Worm (Caenorhabditis elegans) whole organism, young adult: ENCODE measurements around the gene nmy-3.

Experiments used
- B0336.3 ChIP-seq: fragments of 200-800 bp; sonication (Bioruptor generic); IDR thresholded peaks from 2 replicates; pipeline ENCODE4 v1.3.6; 2022; ENCODE audit warnings: missing genetic modification characterization, missing compliant biosample characterization
- D2030.7 ChIP-seq: fragments of 200-800 bp; sonication (Bioruptor generic); IDR thresholded peaks from 2 replicates; pipeline ENCODE4 v1.3.6; 2022; ENCODE audit warnings: missing genetic modification reagents, missing genetic modification characterization, missing compliant biosample characterization
- F52B5.7 ChIP-seq: sonication (generic microtip); optimal IDR thresholded peaks from 2 replicates; lab custom pipeline; 2016; ENCODE audit warnings: mild to moderate bottlenecking, missing genetic modification characterization, missing compliant biosample characterization
- Y53G8AR.9 ChIP-seq: fragments of 200-800 bp; sonication (Bioruptor generic); conservative IDR thresholded peaks from 2 replicates; pipeline ENCODE4 v1.3.6; 2022; ENCODE audit warnings: missing genetic modification reagents, missing genetic modification characterization, missing compliant biosample characterization
- Y79H2A.3 ChIP-seq: fragments of 200-800 bp; sonication (Bioruptor generic); conservative IDR thresholded peaks from 2 replicates; pipeline ENCODE4 v1.3.6; 2022; ENCODE audit warnings: missing genetic modification reagents, missing genetic modification characterization, missing compliant biosample characterization
- Y95B8A.8 ChIP-seq: fragments of 200-800 bp; sonication (Bioruptor generic); IDR thresholded peaks from 2 replicates; pipeline ENCODE4 v1.3.6; 2022; ENCODE audit warnings: missing genetic modification reagents, missing genetic modification characterization, missing compliant biosample characterization
- akir-1 ChIP-seq: fragments of 200-800 bp; sonication (Bioruptor generic); optimal IDR thresholded peaks from 2 replicates; lab custom pipeline; 2018; ENCODE audit warnings: mild to moderate bottlenecking, missing genetic modification characterization, moderate library complexity, missing compliant biosample characterization
- ama-1 ChIP-seq, 3 experiments: fragments of 150-350 bp in 1 of 3; sonication (generic microtip) in 2 of 3; optimal IDR thresholded peaks; 2 replicates each; lab custom pipeline; 2014 to 2018; ENCODE audit warnings: missing biosample characterization in 2 of 3, missing genetic modification characterization in 2 of 3, missing genetic modification reagents in 2 of 3
- attf-5 ChIP-seq: fragments of 200-800 bp; sonication (Bioruptor generic); optimal IDR thresholded peaks from 2 replicates; lab custom pipeline; 2018; ENCODE audit warnings: mild to moderate bottlenecking, missing genetic modification characterization, missing compliant biosample characterization
- bed-1 ChIP-seq: fragments of 200-800 bp; sonication (Bioruptor generic); IDR thresholded peaks from 2 replicates; pipeline ENCODE4 v1.3.6; 2022; ENCODE audit warnings: missing genetic modification reagents, missing genetic modification characterization, missing compliant biosample characterization
- cebp-1 ChIP-seq, 2 experiments: fragments of 200-800 bp in 1 of 2; sonication (Bioruptor generic) in 1 of 2; sonication (generic microtip) in 1 of 2; IDR thresholded peaks in 1 of 2; optimal IDR thresholded peaks in 1 of 2; 2 replicates each; pipeline versions ENCODE4 v1.3.6 to Lab custom; 2017 to 2022; ENCODE audit warnings: missing compliant biosample characterization in 2 of 2, missing genetic modification characterization in 2 of 2, mild to moderate bottlenecking in 1 of 2, missing genetic modification reagents in 1 of 2, moderate library complexity in 1 of 2
- ceh-100 ChIP-seq: fragments of 200-800 bp; sonication (Bioruptor generic); IDR thresholded peaks from 2 replicates; pipeline ENCODE4 v1.3.6; 2022; ENCODE audit warnings: missing genetic modification reagents, missing genetic modification characterization, missing compliant biosample characterization
- ceh-79 ChIP-seq: sonication (generic microtip); optimal IDR thresholded peaks from 2 replicates; lab custom pipeline; 2017; ENCODE audit warnings: mild to moderate bottlenecking, missing genetic modification characterization, missing compliant biosample characterization
- dox-1 ChIP-seq: fragments of 200-800 bp; sonication (Bioruptor generic); IDR thresholded peaks from 2 replicates; pipeline ENCODE4 v1.3.6; 2022; ENCODE audit warnings: missing genetic modification reagents, missing genetic modification characterization, missing compliant biosample characterization
- ekl-4 ChIP-seq: fragments of 200-800 bp; sonication (Bioruptor generic); IDR thresholded peaks from 2 replicates; pipeline ENCODE4 v1.3.6; 2022; ENCODE audit warnings: missing genetic modification reagents, missing genetic modification characterization, missing compliant biosample characterization
- him-1 ChIP-seq: sonication (generic microtip); optimal IDR thresholded peaks from 2 replicates; lab custom pipeline; 2016; ENCODE audit warnings: missing genotype, missing genetic modification reagents, missing genetic modification characterization, missing compliant biosample characterization
- hrde-1 ChIP-seq: sonication (generic microtip); optimal IDR thresholded peaks from 2 replicates; lab custom pipeline; 2016; ENCODE audit warnings: missing genetic modification characterization, mild to moderate bottlenecking, missing compliant biosample characterization, moderate library complexity, missing genotype, missing genetic modification reagents, borderline replicate concordance
- let-526 ChIP-seq: fragments of 200-800 bp; sonication (Bioruptor generic); IDR thresholded peaks from 2 replicates; pipeline ENCODE4 v1.3.6; 2022; ENCODE audit warnings: missing genetic modification reagents, missing genetic modification characterization, missing compliant biosample characterization
- let-607 ChIP-seq, 2 experiments: fragments of 200-800 bp in 1 of 2; sonication (Bioruptor generic) in 1 of 2; sonication (generic microtip) in 1 of 2; optimal IDR thresholded peaks; 2 replicates each; lab custom pipeline; 2016 to 2018; ENCODE audit warnings: mild to moderate bottlenecking in 2 of 2, missing compliant biosample characterization in 2 of 2, missing genetic modification characterization in 2 of 2, moderate library complexity in 2 of 2, missing genotype in 1 of 2
- lin-26 ChIP-seq: fragments of 200-800 bp; sonication (Bioruptor generic); IDR thresholded peaks from 2 replicates; pipeline ENCODE4 v1.3.6; 2022; ENCODE audit warnings: missing genetic modification reagents, missing genetic modification characterization, missing compliant biosample characterization
- lin-35 ChIP-seq, 3 experiments: fragments of 150-350 bp in 2 of 3; sonication (generic microtip) in 1 of 3; optimal IDR thresholded peaks; 2 replicates each; lab custom pipeline; 2014 to 2018; ENCODE audit warnings: missing biosample characterization in 3 of 3, missing genetic modification characterization in 3 of 3, missing genetic modification reagents in 3 of 3
- lin-54 ChIP-seq: fragments of 200-800 bp; sonication (Bioruptor generic); optimal IDR thresholded peaks from 2 replicates; lab custom pipeline; 2018; ENCODE audit warnings: mild to moderate bottlenecking, missing genetic modification characterization, missing compliant biosample characterization
- lsl-1 ChIP-seq: fragments of 200-800 bp; sonication (Bioruptor generic); optimal IDR thresholded peaks from 2 replicates; lab custom pipeline; 2018; ENCODE audit warnings: mild to moderate bottlenecking, missing genetic modification characterization, moderate library complexity, missing compliant biosample characterization
- madf-10 ChIP-seq: sonication (generic microtip); optimal IDR thresholded peaks from 2 replicates; lab custom pipeline; 2016; ENCODE audit warnings: mild to moderate bottlenecking, missing genetic modification characterization, missing compliant biosample characterization
- madf-6 ChIP-seq: fragments of 200-800 bp; sonication (Bioruptor generic); IDR thresholded peaks from 2 replicates; pipeline ENCODE4 v1.3.6; 2022; ENCODE audit warnings: missing genetic modification reagents, missing genetic modification characterization, missing compliant biosample characterization
- mcd-1 ChIP-seq: fragments of 200-800 bp; sonication (Bioruptor generic); IDR thresholded peaks from 2 replicates; pipeline ENCODE4 v1.3.6; 2022; ENCODE audit warnings: missing genetic modification reagents, missing genetic modification characterization, missing compliant biosample characterization
- nhr-80 ChIP-seq: sonication (generic microtip); optimal IDR thresholded peaks from 2 replicates; lab custom pipeline; 2016; ENCODE audit warnings: missing genetic modification characterization, missing compliant biosample characterization
- snpc-1.1 ChIP-seq: sonication (generic microtip); optimal IDR thresholded peaks from 2 replicates; lab custom pipeline; 2017; ENCODE audit warnings: missing genetic modification characterization, mild to moderate bottlenecking, missing compliant biosample characterization, antibody characterized with exemption, moderate library complexity, missing genotype, missing genetic modification reagents; ENCODE audit not compliant: insufficient read depth
- sptf-2 ChIP-seq: fragments of 200-800 bp; sonication (Bioruptor generic); optimal IDR thresholded peaks from 2 replicates; lab custom pipeline; 2018; ENCODE audit warnings: mild to moderate bottlenecking, missing genetic modification characterization, missing compliant biosample characterization
- ztf-18 ChIP-seq: sonication (generic microtip); optimal IDR thresholded peaks from 2 replicates; lab custom pipeline; 2016; ENCODE audit warnings: missing genotype, mild to moderate bottlenecking, missing genetic modification characterization, missing compliant biosample characterization
- ztf-28 ChIP-seq: fragments of 200-800 bp; sonication (Bioruptor generic); IDR thresholded peaks from 2 replicates; pipeline ENCODE4 v1.3.6; 2022; ENCODE audit warnings: missing genetic modification reagents, missing genetic modification characterization, missing compliant biosample characterization

nmy-3 gene

DNA sequence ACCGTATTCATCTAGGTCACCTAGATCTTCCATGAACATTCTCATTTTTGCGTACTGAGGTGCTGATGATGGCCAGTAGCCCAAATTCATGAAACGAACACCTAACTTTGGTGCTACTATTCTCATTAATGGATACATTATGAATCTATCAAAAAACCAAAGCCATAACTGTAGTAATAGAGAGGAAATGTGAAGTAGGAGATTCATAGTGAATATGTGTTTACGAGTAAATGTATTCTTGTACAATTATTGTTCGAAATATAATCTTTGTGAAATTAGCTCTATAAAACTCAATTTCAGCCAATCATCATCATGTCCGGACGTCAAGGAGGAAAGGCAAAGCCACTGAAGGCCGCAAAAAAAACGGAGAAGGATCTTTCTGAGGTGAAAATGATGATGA is 44.8 kb downstream of the nmy-3 start, which contains the start of the genes F49C12.11 and nemt-1:
Gene F49C12.11, plus strand, starts transcription at position 301 of the 400 bp plus-strand sequence.
Gene nemt-1, minus strand, starts transcription at position 360 of the 400 bp plus-strand sequence.
- TF ChIP-seq lin-35 (GFP tag; optimal IDR thresholded peaks at IDR 0.05; lab: Kevin White, UChicago), result peak in 1 of 3 experiments; percentile 22
- no peak for TF ChIP-seq ceh-79 (tag; lab: Kevin White, UChicago)
- TF ChIP-seq Y95B8A.8 (GFP tag; lab: Robert Waterston, UW), result no peak
- no peak for TF ChIP-seq B0336.3 (GFP tag; lab: Robert Waterston, UW)

DNA sequence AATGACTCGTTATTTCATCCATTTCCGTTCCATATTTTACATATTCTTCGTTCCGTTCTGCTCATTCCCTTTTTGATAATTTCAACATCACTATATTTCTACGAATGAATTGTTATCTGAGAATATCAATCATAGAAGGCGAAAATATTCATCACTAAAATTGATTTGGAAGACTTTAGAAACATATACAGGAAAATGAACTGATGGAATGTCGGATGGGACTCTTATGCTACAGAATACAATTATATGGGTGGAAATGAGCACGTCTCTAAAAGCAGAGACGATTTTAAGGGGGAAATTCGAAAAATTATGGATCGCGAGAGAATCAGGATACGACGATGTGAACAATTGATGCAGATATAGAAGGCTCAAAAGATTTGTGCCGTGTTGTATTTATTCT is 45.7 kb downstream of the nmy-3 start:
- TF ChIP-seq B0336.3 (GFP tag; lab: Robert Waterston, UW) (peak; percentile 36; the same call in 1 of the 2 replicates), let-526 (GFP tag; lab: Robert Waterston, UW) (peak; percentile 57; the same call in 1 of the 2 replicates), sptf-2 (GFP tag; lab: Kevin White, UChicago) (no peak), lin-26 (GFP tag; lab: Robert Waterston, UW) (peak; percentile 58; the same call in 1 of the 2 replicates), lin-54 (no peak), madf-10 (tag; lab: Kevin White, UChicago) (no peak), snpc-1.1 (peak; percentile 64), hrde-1 (tag; lab: Kevin White, UChicago) (peak; percentile 81), let-607 (tag; optimal IDR thresholded peaks at IDR 0.05; lab: Kevin White, UChicago) (peak in 1 of 2 experiments; percentile 13), madf-6 (GFP tag; lab: Robert Waterston, UW) (no peak), him-1 (tag; lab: Kevin White, UChicago) (peak; percentile 48), akir-1 (GFP tag; lab: Kevin White, UChicago) (no peak), cebp-1 (GFP tag; IDR thresholded peaks at IDR 0.05; lab: Robert Waterston, UW) (no peak), cebp-1 (tag; optimal IDR thresholded peaks at IDR 0.05; lab: Kevin White, UChicago) (peak; percentile 14), Y53G8AR.9 (GFP tag; lab: Robert Waterston, UW) (0 out of 2 replicates have a peak, but pooled peaks have one; percentile 45), bed-1 (0 out of 2 replicates have a peak, but pooled peaks have one; percentile 37), ama-1 (optimal IDR thresholded peaks at IDR 0.05; lab: Kevin White, UChicago) (no peak), ama-1 (GFP tag; optimal IDR thresholded peaks at IDR 0.05; lab: Kevin White, UChicago) (peak in 1 of 2 experiments; percentile 42), F52B5.7 (peak; percentile 70)

DNA sequence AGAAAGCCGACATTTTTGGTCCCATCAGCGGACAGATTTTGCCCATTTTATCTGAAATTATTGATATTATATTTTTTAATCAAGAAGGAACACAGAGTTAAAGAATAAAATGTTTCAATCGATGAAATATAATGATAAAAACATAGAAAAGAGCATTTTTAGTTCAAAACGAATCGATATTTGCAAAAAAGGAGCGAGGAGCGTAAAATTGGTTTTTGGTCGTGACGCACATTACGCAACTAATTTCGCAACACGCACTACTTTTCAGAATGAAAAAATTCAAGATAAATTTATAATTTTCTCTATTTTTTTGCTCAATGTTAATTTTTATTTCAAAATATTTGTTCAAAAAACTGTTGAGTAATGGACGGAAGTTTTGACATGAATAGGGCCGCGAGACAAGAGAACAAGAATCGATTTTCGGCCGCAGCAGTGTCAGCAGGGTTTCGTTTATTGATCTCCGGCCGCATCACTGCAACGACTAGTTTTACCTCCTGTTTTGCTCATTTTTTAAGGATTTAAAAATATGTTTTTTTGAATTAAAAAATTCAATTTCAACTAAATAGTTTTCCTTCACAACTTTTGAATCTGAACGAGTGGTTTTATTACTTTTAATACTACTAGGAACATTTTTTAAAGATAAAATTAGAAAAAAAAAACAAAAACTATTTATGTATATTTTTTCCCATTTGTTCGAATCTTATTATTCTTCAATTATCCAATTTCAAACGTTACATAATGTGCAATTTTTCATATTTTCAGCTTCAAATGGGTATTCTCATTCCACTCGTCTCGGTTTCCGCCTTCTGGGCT is 47.0 kb downstream of the nmy-3 start, which contains the start of the genes F49C12.12 and vha-17:
Gene F49C12.12, minus strand, starts transcription at position 51 of the 813 bp plus-strand sequence.
Gene vha-17, plus strand, starts transcription at position 763 of the 813 bp plus-strand sequence.
- TF ChIP-seq nhr-80 (tag; lab: Kevin White, UChicago) (peak; percentile 82), cebp-1 (GFP tag; IDR thresholded peaks at IDR 0.05; lab: Robert Waterston, UW) (peak; percentile 82), cebp-1 (tag; optimal IDR thresholded peaks at IDR 0.05; lab: Kevin White, UChicago) (peak; percentile 98), him-1 (tag; lab: Kevin White, UChicago) (peak; percentile 33), D2030.7 (GFP tag; lab: Robert Waterston, UW) (no peak), lsl-1 (GFP tag; lab: Kevin White, UChicago) (peak; percentile 0), ztf-28 (no peak), attf-5 (GFP tag; lab: Kevin White, UChicago) (peak; percentile 82), dox-1 (peak; percentile 49; the same call in 1 of the 2 replicates), ztf-18 (tag; lab: Kevin White, UChicago) (peak; percentile 13), ceh-100 (no peak), mcd-1 (GFP tag; lab: Robert Waterston, UW) (0 out of 2 replicates have a peak, but pooled peaks have one; percentile 32), madf-10 (tag; lab: Kevin White, UChicago) (peak; percentile 8), Y79H2A.3 (no peak), ekl-4 (0 out of 2 replicates have a peak, but pooled peaks have one; percentile 28), lin-54 (peak; percentile 25)
